Worm (Caenorhabditis elegans): ENCODE measurements around the gene acs-19.
A peak's percentile ranks its signal among the peaks of the same experiment; 100 is the strongest.

The acs-19 gene

DNA sequence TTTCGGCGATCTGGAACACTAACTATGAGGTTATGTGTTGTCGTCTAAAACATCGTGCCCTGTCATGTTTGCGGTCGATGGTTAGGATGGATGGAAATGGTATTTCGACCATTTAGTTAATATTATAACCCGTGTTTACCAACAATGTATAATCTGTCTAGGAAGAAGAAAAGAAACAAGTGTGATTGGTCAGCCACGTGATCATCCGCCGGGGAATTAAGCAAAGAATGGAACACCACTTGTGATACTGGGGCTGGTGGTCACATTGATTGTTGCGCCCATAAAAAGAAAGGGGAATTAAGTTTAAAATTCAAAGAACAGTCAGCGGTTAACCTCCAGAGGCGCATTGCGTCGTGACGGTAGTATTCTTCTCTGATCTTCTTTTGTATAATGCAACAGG, 11.3 kb downstream of the acs-19 start:
- no peak for TF ChIP-seq mep-1 (tag; optimal IDR thresholded peaks at IDR 0.05)
- no peak for TF ChIP-seq M03D4.4 (tag; optimal IDR thresholded peaks at IDR 0.05)
- no peak for TF ChIP-seq ces-1 (GFP tag; optimal IDR thresholded peaks at IDR 0.05)
- no peak for TF ChIP-seq ceh-83 (GFP tag; optimal IDR thresholded peaks at IDR 0.05)
- no peak for TF ChIP-seq unc-62 (GFP tag; optimal IDR thresholded peaks at IDR 0.05)
- no peak for TF ChIP-seq ham-2 (GFP tag; optimal IDR thresholded peaks at IDR 0.05)
- TF ChIP-seq hlh-1 (tag; optimal IDR thresholded peaks at IDR 0.05), result no peak
- no peak for TF ChIP-seq nhr-237 (tag; optimal IDR thresholded peaks at IDR 0.05)
- no peak for TF ChIP-seq nhr-28 (tag; optimal IDR thresholded peaks at IDR 0.05)
- TF ChIP-seq elt-3 (tag; optimal IDR thresholded peaks at IDR 0.05), result no peak
- no peak for TF ChIP-seq flh-1 (GFP tag; optimal IDR thresholded peaks at IDR 0.05)
- no peak for TF ChIP-seq unc-39 (tag; optimal IDR thresholded peaks at IDR 0.05)
- TF ChIP-seq nhr-12 (tag; optimal IDR thresholded peaks at IDR 0.05), result no peak
- TF ChIP-seq sptf-1 (tag; optimal IDR thresholded peaks at IDR 0.05), result no peak
- TF ChIP-seq tbx-8 (GFP tag; optimal IDR thresholded peaks at IDR 0.05), result no peak
- no peak for TF ChIP-seq ceh-43 (GFP tag; optimal IDR thresholded peaks at IDR 0.05)
- no peak for TF ChIP-seq lin-13 (tag; optimal IDR thresholded peaks at IDR 0.05)
- TF ChIP-seq lsy-2 (tag; optimal IDR thresholded peaks at IDR 0.05), result no peak
- no peak for TF ChIP-seq blmp-1 (tag; optimal IDR thresholded peaks at IDR 0.05)

DNA sequence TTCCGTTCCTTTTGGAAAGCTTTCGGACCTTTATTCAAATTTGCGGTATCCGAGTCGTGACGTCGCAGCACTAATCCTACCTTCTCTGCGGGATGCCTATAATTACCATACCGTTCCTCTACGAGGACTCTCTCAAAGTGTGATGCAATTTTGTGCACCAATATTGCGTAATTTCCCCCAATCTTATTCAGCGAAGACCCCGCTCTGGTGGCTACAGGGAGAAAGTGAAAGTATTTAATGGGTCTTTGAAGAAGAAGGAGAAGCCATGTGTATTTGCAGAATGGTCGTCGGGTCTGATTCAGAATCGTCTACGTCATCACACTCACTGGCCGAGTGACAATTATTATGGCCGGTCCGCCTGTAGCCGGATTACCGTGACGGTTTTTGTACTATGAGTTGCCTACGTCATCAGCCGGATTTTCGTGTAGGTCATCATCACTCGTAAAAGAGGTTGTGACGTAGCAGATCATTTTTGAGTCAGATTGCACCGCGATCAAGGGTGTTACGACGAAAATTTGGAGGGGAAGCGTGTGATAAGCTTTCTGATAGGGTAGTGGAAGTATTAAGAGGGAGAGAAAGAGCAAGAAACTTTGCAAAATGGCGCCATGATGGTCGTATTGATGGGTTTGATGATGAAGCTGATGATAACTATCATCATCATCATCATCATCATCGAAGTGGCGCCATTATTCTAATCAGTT, 12.1 kb downstream of the acs-19 start:
- TF ChIP-seq nhr-2 (tag; optimal IDR thresholded peaks at IDR 0.05) (peak; percentile 84), elt-3 (tag; optimal IDR thresholded peaks at IDR 0.05) (no peak), ham-2 (GFP tag; optimal IDR thresholded peaks at IDR 0.05) (no peak), sptf-1 (tag; optimal IDR thresholded peaks at IDR 0.05) (peak; percentile 6), nhr-237 (tag; optimal IDR thresholded peaks at IDR 0.05) (no peak), ceh-43 (GFP tag; optimal IDR thresholded peaks at IDR 0.05) (no peak), tbx-8 (GFP tag; optimal IDR thresholded peaks at IDR 0.05) (no peak), bed-3 (GFP tag; optimal IDR thresholded peaks at IDR 0.05) (no peak), sem-2 (GFP tag; optimal IDR thresholded peaks at IDR 0.05) (no peak), ceh-83 (GFP tag; optimal IDR thresholded peaks at IDR 0.05) (no peak), unc-62 (GFP tag; optimal IDR thresholded peaks at IDR 0.05) (no peak), cnd-1 (tag; optimal IDR thresholded peaks at IDR 0.05) (no peak), ztf-11 (tag; optimal IDR thresholded peaks at IDR 0.05) (peak; percentile 3), pha-4 (tag; optimal IDR thresholded peaks at IDR 0.05) (no peak), mep-1 (tag; optimal IDR thresholded peaks at IDR 0.05) (no peak), zip-8 (tag; optimal IDR thresholded peaks at IDR 0.05) (peak; percentile 97), blmp-1 (tag; optimal IDR thresholded peaks at IDR 0.05) (no peak), nhr-76 (tag; optimal IDR thresholded peaks at IDR 0.05) (no peak), elt-1 (tag; optimal IDR thresholded peaks at IDR 0.05; ENCODE audit: borderline replicate concordance, insufficient read depth) (no peak), lin-13 (tag; optimal IDR thresholded peaks at IDR 0.05) (no peak), nhr-28 (tag; optimal IDR thresholded peaks at IDR 0.05) (no peak)

- no peak for TF ChIP-seq pha-4 (tag; optimal IDR thresholded peaks at IDR 0.05)
- TF ChIP-seq ces-1 (GFP tag; optimal IDR thresholded peaks at IDR 0.05), result no peak
- no peak for TF ChIP-seq unc-120 (tag; optimal IDR thresholded peaks at IDR 0.05; ENCODE audit: poor library complexity, severe bottlenecking)
- no peak for TF ChIP-seq drap-1 (GFP tag; optimal IDR thresholded peaks at IDR 0.05)
- no peak for TF ChIP-seq ceh-83 (GFP tag; optimal IDR thresholded peaks at IDR 0.05)
- TF ChIP-seq snpc-4 (tag; optimal IDR thresholded peaks at IDR 0.05), result no peak
- no peak for TF ChIP-seq tbx-8 (GFP tag; optimal IDR thresholded peaks at IDR 0.05)
- no peak for TF ChIP-seq elt-3 (tag; optimal IDR thresholded peaks at IDR 0.05)
- no peak for TF ChIP-seq elt-1 (tag; optimal IDR thresholded peaks at IDR 0.05; ENCODE audit: borderline replicate concordance, insufficient read depth)
- TF ChIP-seq hlh-1 (tag; optimal IDR thresholded peaks at IDR 0.05), result no peak
- TF ChIP-seq mab-5 (tag; optimal IDR thresholded peaks at IDR 0.05), result no peak
- TF ChIP-seq blmp-1 (tag; optimal IDR thresholded peaks at IDR 0.05), result no peak
- TF ChIP-seq M03D4.4 (tag; optimal IDR thresholded peaks at IDR 0.05), result no peak
- no peak for TF ChIP-seq bed-3 (GFP tag; optimal IDR thresholded peaks at IDR 0.05)
- TF ChIP-seq unc-39 (tag; optimal IDR thresholded peaks at IDR 0.05), result no peak
- no peak for TF ChIP-seq lin-13 (tag; optimal IDR thresholded peaks at IDR 0.05)
- no peak for TF ChIP-seq lsy-2 (tag; optimal IDR thresholded peaks at IDR 0.05)
- TF ChIP-seq ztf-11 (tag; optimal IDR thresholded peaks at IDR 0.05), result no peak
- TF ChIP-seq cnd-1 (tag; optimal IDR thresholded peaks at IDR 0.05), result no peak
These were observed 14.9 kb downstream of the acs-19 start for ce11 chrIII:3878986-3879756.

All from whole organism, mixed stage, embryonic.